Fruit fly (Drosophila melanogaster) whole organism, wandering third instar larva: ENCODE data around the gene Ugt302K1.

Source experiments
- Abd-B ChIP-seq: fragments of >200 bp; optimal IDR thresholded peaks from 2 replicates; lab custom pipeline; 2017; ENCODE audit warnings: missing biosample characterization, missing genetic modification characterization
- CG9705 ChIP-seq: fragments of 200-800 bp; sonication (Bioruptor generic); optimal IDR thresholded peaks from 2 replicates; lab custom pipeline; 2018; ENCODE audit warnings: missing biosample characterization, mild to moderate bottlenecking, missing genetic modification characterization
- Sp1 ChIP-seq: fragments of 200-800 bp; sonication (Bioruptor generic); optimal IDR thresholded peaks from 3 replicates; lab custom pipeline; 2019; ENCODE audit warnings: missing biosample characterization, mild to moderate bottlenecking, missing genetic modification characterization, moderate library complexity
- dsf ChIP-seq: sonication (Bioruptor generic); optimal IDR thresholded peaks from 2 replicates; lab custom pipeline; 2016; ENCODE audit warnings: missing biosample characterization, missing genetic modification characterization, borderline replicate concordance

- TF ChIP-seq Sp1 (no peak), Abd-B (GFP tag; lab: Kevin White, UChicago) (no peak), dsf (GFP tag; lab: Kevin White, UChicago) (no peak), CG9705 (GFP tag; lab: Kevin White, UChicago) (no peak)
Observed at dm6 chr3R:11154576-11155113, 996 bp upstream of the Ugt302K1 start, which contains the start of gene Ugt302E1.
